Worm (Caenorhabditis elegans) whole organism, dauer: ENCODE measurements around the gene T05C12.15.

Source experiments
- unc-62 ChIP-seq: sonication (generic microtip); optimal IDR thresholded peaks from 2 replicates; lab custom pipeline; 2017; ENCODE audit warnings: missing biosample characterization, missing genetic modification reagents, missing genetic modification characterization

T05C12.15 gene

ce11 chrII:8181437-8181836 is 12.1 kb downstream of the T05C12.15 start, which contains the start of gene dylt-3:
Gene dylt-3, plus strand, starts transcription at chrII:8181737.
- TF ChIP-seq unc-62 (GFP tag; lab: Kevin White, UChicago): no peak

- TF ChIP-seq unc-62 (GFP tag; lab: Kevin White, UChicago): no peak
These were observed 15.7 kb downstream of the T05C12.15 start, which contains the start of the genes mig-5 and cct-1 for ce11 chrII:8185016-8185493. Gene mig-5, minus strand, starts transcription at chrII:8185023. Gene cct-1, plus strand, starts transcription at chrII:8185443.

DNA sequence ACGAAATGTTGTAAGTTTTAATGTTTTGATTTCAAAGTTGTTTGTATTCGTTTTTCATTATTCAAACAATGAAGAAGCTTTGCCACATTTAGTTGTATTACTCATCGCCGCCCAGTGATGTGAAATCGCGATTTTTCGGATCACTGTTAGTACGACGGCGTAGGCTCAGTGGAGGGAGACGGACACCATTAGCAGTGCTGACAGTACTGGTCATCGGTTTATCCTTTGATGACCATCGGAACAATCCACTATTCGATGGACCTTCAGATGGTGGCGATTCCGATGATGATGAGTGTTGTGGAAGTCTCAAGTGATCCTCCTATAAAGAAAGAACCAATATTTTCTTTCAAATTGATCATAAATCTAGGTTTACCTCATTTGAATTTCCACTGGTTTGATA is 18.1 kb downstream of the T05C12.15 start:
- no peak for TF ChIP-seq unc-62 (GFP tag; lab: Kevin White, UChicago)

ce11 chrII:8190455-8190854 is 21.1 kb downstream of the T05C12.15 start, which contains the start of gene T05C12.8:
Gene T05C12.8, minus strand, starts transcription at chrII:8190555.
- no peak for TF ChIP-seq unc-62 (GFP tag; lab: Kevin White, UChicago)

DNA sequence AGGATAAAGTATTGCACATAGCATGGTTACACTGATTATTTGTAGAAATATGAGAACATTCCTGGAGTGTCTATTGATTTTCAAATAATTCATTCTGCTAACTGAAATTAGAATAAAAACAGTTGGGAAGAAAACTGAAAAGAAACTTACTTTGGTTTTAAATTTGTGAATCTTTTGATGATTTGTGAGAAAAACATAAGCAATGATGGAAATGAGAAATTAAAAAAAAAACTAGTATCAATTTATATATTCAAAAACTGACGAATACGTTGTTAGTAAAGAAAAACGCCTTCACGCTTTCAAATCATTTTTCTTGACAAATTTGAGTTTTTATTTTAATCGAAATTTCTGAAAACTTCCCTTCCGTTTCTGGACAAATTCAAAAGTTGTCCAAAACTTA is 23.7 kb downstream of the T05C12.15 start, which contains the start of gene T05C12.9:
Gene T05C12.9 (minus strand): TSS at position 101 of the 400 bp plus-strand sequence.
- TF ChIP-seq unc-62 (GFP tag; lab: Kevin White, UChicago): no peak

DNA sequence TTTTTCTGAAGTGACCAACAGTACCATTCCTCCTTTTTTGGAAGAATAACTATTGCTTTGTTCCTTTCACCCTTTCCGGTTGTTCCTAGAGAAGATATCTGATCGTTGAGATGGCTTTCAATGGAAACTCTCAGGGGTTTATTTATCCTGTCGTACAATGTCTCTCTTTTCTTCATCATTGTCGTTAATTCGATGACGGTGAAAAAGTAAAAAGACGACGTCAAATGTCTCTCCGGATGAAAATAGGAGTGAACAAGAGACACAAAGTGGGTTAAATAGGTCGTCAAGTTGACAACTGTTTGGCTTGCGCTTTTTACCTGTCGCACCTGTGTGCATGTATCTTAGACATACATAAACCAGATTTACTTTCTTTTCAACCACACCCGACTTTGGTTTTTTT is 24.5 kb downstream of the T05C12.15 start:
- TF ChIP-seq unc-62 (GFP tag; lab: Kevin White, UChicago): no peak

DNA sequence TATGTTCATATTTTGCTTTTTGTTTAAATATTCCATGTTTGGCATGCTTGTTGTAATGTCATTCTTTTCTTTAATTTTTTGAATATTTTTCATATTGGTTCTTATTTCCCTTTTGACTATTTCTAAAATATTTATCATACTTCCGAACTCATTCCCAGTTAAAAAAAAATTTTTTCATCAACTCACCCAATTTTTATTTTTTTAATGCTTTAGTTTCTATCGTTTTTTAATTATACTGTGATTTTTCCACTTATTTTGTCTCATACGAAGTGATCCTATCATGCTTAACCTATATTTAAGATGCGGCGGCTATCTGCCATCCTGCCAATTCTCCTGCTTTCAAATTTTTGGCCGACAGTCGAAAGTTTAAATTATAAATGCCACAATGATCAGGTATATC is 29.1 kb downstream of the T05C12.15 start, which contains the start of gene qua-1:
Gene qua-1 (plus strand): TSS at position 301 of the 400 bp plus-strand sequence.
- no peak for TF ChIP-seq unc-62 (GFP tag; lab: Kevin White, UChicago)

DNA sequence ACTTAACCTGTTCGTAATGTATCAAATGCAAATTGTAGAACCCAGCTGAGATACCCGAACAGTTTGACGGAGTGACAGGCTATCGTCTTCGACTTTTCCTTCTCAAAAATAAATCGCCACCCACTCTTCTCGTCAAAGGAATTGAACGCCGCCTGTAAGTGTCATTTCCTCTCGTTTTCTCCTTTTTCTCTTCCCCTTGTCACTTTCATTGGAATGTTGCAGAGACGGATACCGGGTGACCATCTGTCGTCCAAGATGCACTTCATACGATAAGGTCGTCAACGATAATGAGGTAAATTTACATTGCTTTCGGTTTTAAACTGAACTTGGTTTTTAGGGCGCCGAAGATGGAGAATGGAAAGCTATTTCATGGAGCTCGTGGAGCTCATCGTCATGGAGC is 30.4 kb downstream of the T05C12.15 start:
- no peak for TF ChIP-seq unc-62 (GFP tag; lab: Kevin White, UChicago)

- TF ChIP-seq unc-62 (GFP tag; lab: Kevin White, UChicago): no peak
These were observed 34.7 kb downstream of the T05C12.15 start, which contains the start of gene col-76 for ce11 chrII:8204039-8204438. Gene col-76, plus strand, starts transcription at chrII:8204339.

ce11 chrII:8205612-8206011 is 36.2 kb downstream of the T05C12.15 start:
- TF ChIP-seq unc-62 (GFP tag; lab: Kevin White, UChicago): no peak

ce11 chrII:8209476-8209875 is 40.1 kb downstream of the T05C12.15 start, which contains the start of gene M110.8:
Gene M110.8, minus strand, starts transcription at chrII:8209576.
- TF ChIP-seq unc-62 (GFP tag; lab: Kevin White, UChicago): no peak

ce11 chrII:8212680-8213079 is 43.3 kb downstream of the T05C12.15 start, which contains the start of gene twk-3:
Gene twk-3, minus strand, starts transcription at chrII:8212780.
- no peak for TF ChIP-seq unc-62 (GFP tag; lab: Kevin White, UChicago)

ce11 chrII:8214367-8214766 is 45.0 kb downstream of the T05C12.15 start, which contains the start of gene M110.10:
Gene M110.10, minus strand, starts transcription at chrII:8214467.
- TF ChIP-seq unc-62 (GFP tag; lab: Kevin White, UChicago): no peak

ce11 chrII:8216433-8216832 is 47.0 kb downstream of the T05C12.15 start, which contains the start of gene M110.3:
Gene M110.3, minus strand, starts transcription at chrII:8216616.
- no peak for TF ChIP-seq unc-62 (GFP tag; lab: Kevin White, UChicago)

- no peak for TF ChIP-seq unc-62 (GFP tag; lab: Kevin White, UChicago)
These were observed 47.5 kb downstream of the T05C12.15 start, which contains the start of gene ifg-1 for ce11 chrII:8216922-8217321. Gene ifg-1, plus strand, starts transcription at chrII:8217222.

- no peak for TF ChIP-seq unc-62 (GFP tag; lab: Kevin White, UChicago)
These were observed 48.9 kb downstream of the T05C12.15 start for ce11 chrII:8218266-8218665.
